Worm (Caenorhabditis elegans): Measurements from ENCODE around the gene gpa-17.
A peak's percentile ranks its signal among the peaks of the same experiment; 100 is the strongest.

Gene gpa-17

ce11 chrIII:2572421-2572820 lies 13.9 kb upstream of the gpa-17 start:
- TF ChIP-seq aly-2 (tag; optimal IDR thresholded peaks at IDR 0.05): no peak
- no peak for TF ChIP-seq eor-1 (tag; optimal IDR thresholded peaks at IDR 0.05)
- TF ChIP-seq unc-62 (GFP tag; optimal IDR thresholded peaks at IDR 0.05): no peak
- TF ChIP-seq nfya-1 (tag; optimal IDR thresholded peaks at IDR 0.05; ENCODE audit: insufficient read depth): peak; percentile 93

ce11 chrIII:2575635-2576164 lies 10.7 kb upstream of the gpa-17 start, which contains the start of gene Y54F10AR.1:
Gene Y54F10AR.1, minus strand, starts transcription at chrIII:2575685.
- TF ChIP-seq eor-1 (tag; optimal IDR thresholded peaks at IDR 0.05) (no peak), ceh-28 (tag; optimal IDR thresholded peaks at IDR 0.05) (no peak), nhr-77 (tag; optimal IDR thresholded peaks at IDR 0.05) (no peak), ceh-9 (tag; optimal IDR thresholded peaks at IDR 0.05) (no peak), ZK546.5 (tag; optimal IDR thresholded peaks at IDR 0.05) (no peak), zag-1 (tag; optimal IDR thresholded peaks at IDR 0.05) (no peak), unc-39 (tag; optimal IDR thresholded peaks at IDR 0.05) (no peak), fos-1 (tag; optimal IDR thresholded peaks at IDR 0.05) (no peak), ama-1 (optimal IDR thresholded peaks at IDR 0.05) (no peak), lsy-12 (tag; optimal IDR thresholded peaks at IDR 0.05) (no peak), ceh-16 (tag; optimal IDR thresholded peaks at IDR 0.05) (no peak), nhr-11 (tag; optimal IDR thresholded peaks at IDR 0.05) (no peak), jun-1 (tag; optimal IDR thresholded peaks at IDR 0.05) (no peak), elt-2 (tag; optimal IDR thresholded peaks at IDR 0.05) (no peak), fkh-2 (tag; optimal IDR thresholded peaks at IDR 0.05) (no peak), egl-27 (tag; optimal IDR thresholded peaks at IDR 0.05) (no peak), nhr-67 (tag; optimal IDR thresholded peaks at IDR 0.05) (no peak)

ce11 chrIII:2576360-2577259 lies 9.7 kb upstream of the gpa-17 start:
- TF ChIP-seq ceh-28 (tag; optimal IDR thresholded peaks at IDR 0.05): peak; percentile 58
- TF ChIP-seq tbx-2 (tag; optimal IDR thresholded peaks at IDR 0.05): peak; percentile 2
- TF ChIP-seq lin-15B (tag; optimal IDR thresholded peaks at IDR 0.05): peak; percentile 69
- TF ChIP-seq hmg-11 (tag; optimal IDR thresholded peaks at IDR 0.05): peak; percentile 57
- TF ChIP-seq zag-1 (tag; optimal IDR thresholded peaks at IDR 0.05): no peak
- TF ChIP-seq lsy-12 (tag; optimal IDR thresholded peaks at IDR 0.05): no peak
- TF ChIP-seq pha-4 (tag; optimal IDR thresholded peaks at IDR 0.05): peak; percentile 50
- TF ChIP-seq jun-1 (tag; optimal IDR thresholded peaks at IDR 0.05): peak; percentile 25
- peak; percentile 27 for TF ChIP-seq unc-62 (GFP tag; optimal IDR thresholded peaks at IDR 0.05)
- peak; percentile 10 for TF ChIP-seq egl-5 (tag; optimal IDR thresholded peaks at IDR 0.05)
- peak; percentile 26 for TF ChIP-seq elt-2 (tag; optimal IDR thresholded peaks at IDR 0.05)
- TF ChIP-seq fkh-10 (GFP tag; optimal IDR thresholded peaks at IDR 0.05): peak; percentile 34
- peak; percentile 50 for TF ChIP-seq lin-39 (tag; optimal IDR thresholded peaks at IDR 0.05)
- peak; percentile 60 for TF ChIP-seq snpc-4 (tag; optimal IDR thresholded peaks at IDR 0.05)
- peak; percentile 84 for TF ChIP-seq nfya-1 (tag; optimal IDR thresholded peaks at IDR 0.05; ENCODE audit: insufficient read depth)
- TF ChIP-seq elt-1 (tag; optimal IDR thresholded peaks at IDR 0.05): no peak
- TF ChIP-seq nhr-23 (tag; optimal IDR thresholded peaks at IDR 0.05): peak; percentile 39
- no peak for TF ChIP-seq nhr-28 (tag; optimal IDR thresholded peaks at IDR 0.05)

ce11 chrIII:2577982-2578381 lies 8.4 kb upstream of the gpa-17 start:
- no peak for TF ChIP-seq egl-5 (tag; optimal IDR thresholded peaks at IDR 0.05)
- no peak for TF ChIP-seq ZK546.5 (tag; optimal IDR thresholded peaks at IDR 0.05)
- TF ChIP-seq nhr-11 (tag; optimal IDR thresholded peaks at IDR 0.05): no peak
- no peak for TF ChIP-seq ceh-28 (tag; optimal IDR thresholded peaks at IDR 0.05)

ce11 chrIII:2578563-2578962 lies 7.8 kb upstream of the gpa-17 start:
- TF ChIP-seq nhr-23 (tag; optimal IDR thresholded peaks at IDR 0.05): peak; percentile 7
- TF ChIP-seq sea-2 (GFP tag; optimal IDR thresholded peaks at IDR 0.05): no peak
- TF ChIP-seq pha-4 (tag; optimal IDR thresholded peaks at IDR 0.05): peak; percentile 60
- no peak for TF ChIP-seq nhr-67 (tag; optimal IDR thresholded peaks at IDR 0.05)
- no peak for TF ChIP-seq daf-12 (tag; optimal IDR thresholded peaks at IDR 0.05)
- peak; percentile 81 for TF ChIP-seq hmg-11 (tag; optimal IDR thresholded peaks at IDR 0.05)
- peak; percentile 27 for TF ChIP-seq pqm-1 (tag; optimal IDR thresholded peaks at IDR 0.05)
- TF ChIP-seq ZK546.5 (tag; optimal IDR thresholded peaks at IDR 0.05): no peak
- peak; percentile 53 for TF ChIP-seq elt-2 (tag; optimal IDR thresholded peaks at IDR 0.05)
- TF ChIP-seq egl-5 (tag; optimal IDR thresholded peaks at IDR 0.05): peak; percentile 51
- peak; percentile 8 for TF ChIP-seq ceh-28 (tag; optimal IDR thresholded peaks at IDR 0.05)
- TF ChIP-seq nhr-43 (tag; optimal IDR thresholded peaks at IDR 0.05; ENCODE audit: poor library complexity, severe bottlenecking): peak; percentile 19
- no peak for TF ChIP-seq fkh-2 (tag; optimal IDR thresholded peaks at IDR 0.05)
- TF ChIP-seq nhr-76 (tag; optimal IDR thresholded peaks at IDR 0.05): no peak
- no peak for TF ChIP-seq ceh-16 (tag; optimal IDR thresholded peaks at IDR 0.05)
- peak; percentile 21 for TF ChIP-seq R02D3.7 (tag; optimal IDR thresholded peaks at IDR 0.05)
- TF ChIP-seq ztf-4 (tag; optimal IDR thresholded peaks at IDR 0.05): no peak
- TF ChIP-seq lin-15B (tag; optimal IDR thresholded peaks at IDR 0.05): no peak
- TF ChIP-seq mml-1 (tag; optimal IDR thresholded peaks at IDR 0.05): no peak
- TF ChIP-seq nhr-237 (tag; optimal IDR thresholded peaks at IDR 0.05): no peak
- no peak for TF ChIP-seq fos-1 (tag; optimal IDR thresholded peaks at IDR 0.05)
- peak; percentile 84 for TF ChIP-seq nfya-1 (tag; optimal IDR thresholded peaks at IDR 0.05; ENCODE audit: insufficient read depth)
- no peak for TF ChIP-seq zag-1 (tag; optimal IDR thresholded peaks at IDR 0.05)
- no peak for TF ChIP-seq eor-1 (tag; optimal IDR thresholded peaks at IDR 0.05)
- TF ChIP-seq skn-1 (tag; optimal IDR thresholded peaks at IDR 0.05): no peak

All from whole organism, L3 larva.